Worm (Caenorhabditis elegans) whole organism, L1 larva: ENCODE data around the gene ipla-6.

Source experiments
- ama-1 ChIP-seq: fragments of 150-350 bp; optimal IDR thresholded peaks from 2 replicates; lab custom pipeline; 2014
- ceh-8 ChIP-seq: fragments of 200-800 bp; sonication (Bioruptor generic); optimal IDR thresholded peaks from 2 replicates; lab custom pipeline; 2018; ENCODE audit warnings: mild to moderate bottlenecking, missing genetic modification characterization, moderate library complexity, missing compliant biosample characterization
- ceh-82 ChIP-seq, 3 experiments: fragments of 150-350 bp in 1 of 3; sonication (generic microtip) in 2 of 3; optimal IDR thresholded peaks; 2 replicates each; lab custom pipeline; 2014 to 2017; ENCODE audit warnings: missing biosample characterization in 3 of 3, missing genetic modification characterization in 3 of 3
- ces-1 ChIP-seq: fragments of 150-350 bp; optimal IDR thresholded peaks from 2 replicates; lab custom pipeline; 2014; ENCODE audit warnings: missing biosample characterization, missing genetic modification reagents, missing genetic modification characterization
- dsc-1 ChIP-seq: sonication (generic microtip); optimal IDR thresholded peaks from 2 replicates; lab custom pipeline; 2016; ENCODE audit warnings: mild to moderate bottlenecking, missing genetic modification characterization, missing compliant biosample characterization
- efl-1 ChIP-seq, 4 experiments: fragments of 150-350 bp; optimal IDR thresholded peaks in 3 of 4; peaks in 1 of 4; 1 replicate in 1 of 4; 2 replicates in 3 of 4; lab custom pipeline; 2014; ENCODE audit warnings: missing biosample characterization in 2 of 4, missing genetic modification characterization in 2 of 4, missing genetic modification reagents in 2 of 4
- fkh-10 ChIP-seq: sonication (generic microtip); optimal IDR thresholded peaks from 2 replicates; lab custom pipeline; 2017; ENCODE audit warnings: missing biosample characterization, missing genetic modification reagents, missing genetic modification characterization
- fkh-8 ChIP-seq: sonication (generic microtip); optimal IDR thresholded peaks from 2 replicates; lab custom pipeline; 2016; ENCODE audit warnings: mild to moderate bottlenecking, missing genetic modification characterization, missing compliant biosample characterization
- hlh-4 ChIP-seq: sonication (generic microtip); optimal IDR thresholded peaks from 2 replicates; lab custom pipeline; 2016; ENCODE audit warnings: mild to moderate bottlenecking, missing genetic modification characterization, missing compliant biosample characterization
- lin-14 ChIP-seq: fragments of 200-800 bp; sonication (Bioruptor generic); optimal IDR thresholded peaks from 2 replicates; lab custom pipeline; 2018; ENCODE audit warnings: mild to moderate bottlenecking, missing genetic modification characterization, moderate library complexity, missing compliant biosample characterization
- mdl-1 ChIP-seq, 2 experiments: fragments of 150-350 bp; optimal IDR thresholded peaks; 2 replicates each; lab custom pipeline; 2014 to 2017; ENCODE audit warnings: missing biosample characterization in 2 of 2, missing genetic modification characterization in 2 of 2, inconsistent platforms in 1 of 2
- nhr-19 ChIP-seq: fragments of 200-800 bp; sonication (Bioruptor generic); conservative IDR thresholded peaks from 2 replicates; pipeline ENCODE4 v1.3.6; 2022; ENCODE audit warnings: missing genetic modification characterization, missing compliant biosample characterization
- nhr-20 ChIP-seq: sonication (generic microtip); optimal IDR thresholded peaks from 2 replicates; lab custom pipeline; 2016; ENCODE audit warnings: mild to moderate bottlenecking, missing genetic modification characterization, missing compliant biosample characterization
- pax-3 ChIP-seq: fragments of 200-800 bp; sonication (Bioruptor generic); optimal IDR thresholded peaks from 2 replicates; lab custom pipeline; 2018; ENCODE audit warnings: mild to moderate bottlenecking, missing genetic modification characterization, moderate library complexity, missing compliant biosample characterization
- swsn-7 ChIP-seq: sonication (generic microtip); optimal IDR thresholded peaks from 2 replicates; lab custom pipeline; 2016; ENCODE audit warnings: missing genetic modification characterization, missing compliant biosample characterization
- tbx-2 ChIP-seq: sonication (generic microtip); optimal IDR thresholded peaks from 2 replicates; lab custom pipeline; 2016; ENCODE audit warnings: missing genetic modification characterization, missing compliant biosample characterization
- unc-98 ChIP-seq: fragments of 200-800 bp; sonication (Bioruptor generic); IDR thresholded peaks from 2 replicates; pipeline ENCODE4 v1.3.6; 2022; ENCODE audit warnings: missing genetic modification characterization, missing compliant biosample characterization
- ztf-11 ChIP-seq, 2 experiments: sonication (generic microtip); optimal IDR thresholded peaks; 2 replicates each; lab custom pipeline; 2016 to 2017; ENCODE audit warnings: missing genetic modification characterization in 2 of 2, missing biosample characterization in 1 of 2, missing compliant biosample characterization in 1 of 2

Gene ipla-6

DNA sequence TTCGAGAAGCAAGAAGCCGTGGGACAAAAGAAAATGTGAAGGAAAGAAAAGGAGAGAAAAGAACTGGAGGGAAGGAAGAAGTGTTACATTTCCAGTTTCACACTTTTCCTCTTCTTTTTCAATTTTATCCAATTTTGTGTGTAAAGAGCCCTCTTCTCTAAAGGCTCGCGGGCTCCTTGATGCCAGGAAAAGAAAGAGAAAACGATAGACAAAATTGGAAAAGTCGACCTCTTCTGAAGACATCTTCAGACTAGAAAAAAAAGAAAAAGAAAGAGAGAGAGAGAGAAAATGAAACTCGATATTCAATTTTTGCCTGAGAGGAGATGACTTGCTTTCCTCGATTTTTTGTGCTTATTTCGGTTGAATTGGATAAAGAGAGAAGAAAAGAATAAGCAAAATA is 47.6 kb downstream of the ipla-6 start:
- no peak for TF ChIP-seq unc-98 (GFP tag; lab: Robert Waterston, UW)
- peak; percentile 54 for TF ChIP-seq lin-14
- peak; percentile 81 for TF ChIP-seq fkh-10

DNA sequence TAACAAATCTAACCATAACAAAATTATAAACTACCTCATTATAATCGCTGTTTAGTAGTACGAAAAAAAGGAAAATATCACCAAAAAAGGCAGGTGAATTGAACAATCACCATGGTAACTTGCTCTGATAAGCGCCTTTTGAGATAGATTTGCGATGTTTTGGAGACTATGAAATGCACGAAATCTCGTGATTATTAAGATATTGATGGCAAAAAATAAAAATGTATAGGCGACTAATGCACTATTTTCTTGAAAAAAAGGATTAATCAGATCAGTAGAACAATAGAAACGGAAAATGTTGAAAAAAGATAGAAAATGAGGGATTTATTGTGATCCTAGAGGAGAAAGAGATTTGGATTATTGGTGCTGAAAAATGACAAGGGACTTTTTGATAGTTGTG is 51.1 kb downstream of the ipla-6 start:
- TF ChIP-seq ceh-82 (tag; optimal IDR thresholded peaks at IDR 0.05; lab: Kevin White, UChicago) (no peak), nhr-19 (GFP tag; lab: Robert Waterston, UW) (no peak), swsn-7 (tag; lab: Kevin White, UChicago) (no peak), tbx-2 (tag; lab: Kevin White, UChicago) (no peak), ceh-8 (GFP tag; lab: Kevin White, UChicago) (no peak), fkh-8 (tag; lab: Kevin White, UChicago) (peak; percentile 68), pax-3 (tag; lab: Kevin White, UChicago) (peak; percentile 47), nhr-20 (tag; lab: Kevin White, UChicago) (no peak), ztf-11 (tag; optimal IDR thresholded peaks at IDR 0.05; lab: Kevin White, UChicago) (no peak), hlh-4 (no peak), ama-1 (lab: Kevin White, UChicago) (no peak), dsc-1 (tag; lab: Kevin White, UChicago) (peak; percentile 80), ces-1 (no peak), mdl-1 (tag; optimal IDR thresholded peaks at IDR 0.05; lab: Kevin White, UChicago) (no peak), efl-1 (optimal IDR thresholded peaks at IDR 0.05; lab: Kevin White, UChicago) (no peak), efl-1 (GFP tag; optimal IDR thresholded peaks at IDR 0.05 in 1 of 2; lab: Kevin White, UChicago) (no peak)
